Worm (Caenorhabditis elegans) whole organism, early embryonic: ENCODE data around the gene pifk-1.
A peak's percentile ranks its signal among the peaks of the same experiment; 100 is the strongest.

Experiments
- aly-1 ChIP-seq: sonication (generic microtip); optimal IDR thresholded peaks from 2 replicates; lab custom pipeline; 2016; ENCODE audit warnings: missing genetic modification characterization, missing compliant biosample characterization
- ama-1 ChIP-seq: fragments of 150-350 bp; optimal IDR thresholded peaks from 2 replicates; lab custom pipeline; 2014
- ceh-36 ChIP-seq: sonication (generic microtip); optimal IDR thresholded peaks from 2 replicates; lab custom pipeline; 2016; ENCODE audit warnings: missing genetic modification characterization, inconsistent platforms, missing compliant biosample characterization
- ets-7 ChIP-seq: sonication (generic microtip); optimal IDR thresholded peaks from 2 replicates; lab custom pipeline; 2016; ENCODE audit warnings: missing genotype, missing genetic modification characterization, missing compliant biosample characterization
- flt-1 ChIP-seq: fragments of 200-800 bp; sonication (Bioruptor generic); IDR thresholded peaks from 2 replicates; pipeline ENCODE4 v1.3.6; 2022; ENCODE audit warnings: missing genetic modification characterization, missing compliant biosample characterization
- hmbx-1 ChIP-seq: sonication (generic microtip); optimal IDR thresholded peaks from 2 replicates; lab custom pipeline; 2016; ENCODE audit warnings: mild to moderate bottlenecking, missing genetic modification characterization, missing compliant biosample characterization
- hmg-4 ChIP-seq: fragments of 200-800 bp; sonication (Bioruptor generic); optimal IDR thresholded peaks from 2 replicates; lab custom pipeline; 2018; ENCODE audit warnings: mild to moderate bottlenecking, missing genetic modification characterization, missing compliant biosample characterization
- hnd-1 ChIP-seq: sonication (generic microtip); optimal IDR thresholded peaks from 2 replicates; lab custom pipeline; 2016; ENCODE audit warnings: missing genetic modification characterization, missing compliant biosample characterization
- pes-1 ChIP-seq: fragments of 200-800 bp; sonication (Bioruptor generic); IDR thresholded peaks from 2 replicates; pipeline ENCODE4 v1.3.6; 2022; ENCODE audit warnings: missing genetic modification reagents, missing genetic modification characterization, missing compliant biosample characterization
- sea-1 ChIP-seq: fragments of 200-800 bp; sonication (Bioruptor generic); conservative IDR thresholded peaks from 2 replicates; pipeline ENCODE4 v1.3.6; 2022; ENCODE audit warnings: missing genetic modification characterization, missing compliant biosample characterization
- tbx-11 ChIP-seq: fragments of 200-800 bp; sonication (Bioruptor generic); IDR thresholded peaks from 2 replicates; pipeline ENCODE4 v1.3.6; 2022; ENCODE audit warnings: missing genetic modification characterization, missing compliant biosample characterization
- tra-4 ChIP-seq: sonication (generic microtip); optimal IDR thresholded peaks from 2 replicates; lab custom pipeline; 2017; ENCODE audit warnings: missing genetic modification characterization, missing compliant biosample characterization

DNA sequence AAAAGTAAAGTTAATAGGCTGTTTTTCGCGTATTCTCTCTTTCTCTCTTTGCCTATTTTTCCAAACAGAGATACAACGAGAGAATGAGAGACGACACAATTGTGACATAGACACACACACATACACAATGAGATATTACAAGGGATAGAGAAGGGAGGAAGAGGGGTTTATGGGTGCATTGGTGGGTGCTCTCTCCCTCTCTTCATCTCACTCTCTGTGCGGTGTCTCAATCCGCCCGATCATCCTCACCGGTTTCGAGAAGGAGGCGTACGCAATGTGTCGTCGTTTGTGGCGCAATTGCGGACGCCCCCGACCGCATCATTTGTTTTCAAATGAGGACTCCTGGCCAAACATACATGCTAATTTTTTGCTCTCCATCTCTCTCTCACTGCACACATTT lies 25.2 kb upstream of the pifk-1 start:
- TF ChIP-seq hnd-1 (peak; percentile 10), ama-1 (lab: Kevin White, UChicago) (no peak), flt-1 (GFP tag; lab: Robert Waterston, UW) (peak; percentile 57; the same call in 1 of the 2 replicates), ceh-36 (tag; lab: Kevin White, UChicago) (peak; percentile 38), hmbx-1 (no peak), ets-7 (tag; lab: Kevin White, UChicago) (peak; percentile 69), tra-4 (no peak), aly-1 (peak; percentile 67), sea-1 (GFP tag; lab: Robert Waterston, UW) (peak; percentile 68; the same call in 1 of the 2 replicates), tbx-11 (GFP tag; lab: Robert Waterston, UW) (peak; percentile 25; the same call in 1 of the 2 replicates), pes-1 (GFP tag; lab: Robert Waterston, UW) (peak; percentile 23; the same call in 1 of the 2 replicates), hmg-4 (GFP tag; lab: Kevin White, UChicago) (peak; percentile 98)
